Worm (Caenorhabditis elegans) whole organism, late embryonic: ENCODE measurements around the gene C30E1.4.

Source experiments
- ama-1 ChIP-seq: fragments of 150-350 bp; optimal IDR thresholded peaks from 2 replicates; lab custom pipeline; 2014
- ceh-48 ChIP-seq: sonication (generic microtip); optimal IDR thresholded peaks from 2 replicates; lab custom pipeline; 2016; ENCODE audit warnings: missing genetic modification characterization, inconsistent platforms, missing compliant biosample characterization
- ets-4 ChIP-seq: sonication (generic microtip); optimal IDR thresholded peaks from 2 replicates; lab custom pipeline; 2016; ENCODE audit warnings: missing genetic modification characterization, missing compliant biosample characterization
- gmeb-2 ChIP-seq: sonication (generic microtip); optimal IDR thresholded peaks from 2 replicates; lab custom pipeline; 2016; ENCODE audit warnings: missing genetic modification characterization, inconsistent platforms, missing compliant biosample characterization
- hlh-6 ChIP-seq: sonication (generic microtip); optimal IDR thresholded peaks from 2 replicates; lab custom pipeline; 2016; ENCODE audit warnings: missing genotype, missing genetic modification characterization, missing compliant biosample characterization
- pag-3 ChIP-seq: sonication (generic microtip); optimal IDR thresholded peaks from 2 replicates; lab custom pipeline; 2016; ENCODE audit warnings: missing compliant biosample characterization, missing genetic modification characterization, borderline replicate concordance
- pha-4 ChIP-seq: fragments of 150-350 bp; optimal IDR thresholded peaks from 2 replicates; lab custom pipeline; 2018; ENCODE audit warnings: missing biosample characterization, missing genetic modification reagents, missing genetic modification characterization
- pqm-1 ChIP-seq: sonication (generic microtip); optimal IDR thresholded peaks from 2 replicates; lab custom pipeline; 2016; ENCODE audit warnings: missing genetic modification characterization, missing compliant biosample characterization
- sox-4 ChIP-seq: sonication (generic microtip); optimal IDR thresholded peaks from 2 replicates; lab custom pipeline; 2017; ENCODE audit warnings: mild to moderate bottlenecking, missing genetic modification characterization, inconsistent platforms, missing compliant biosample characterization

DNA sequence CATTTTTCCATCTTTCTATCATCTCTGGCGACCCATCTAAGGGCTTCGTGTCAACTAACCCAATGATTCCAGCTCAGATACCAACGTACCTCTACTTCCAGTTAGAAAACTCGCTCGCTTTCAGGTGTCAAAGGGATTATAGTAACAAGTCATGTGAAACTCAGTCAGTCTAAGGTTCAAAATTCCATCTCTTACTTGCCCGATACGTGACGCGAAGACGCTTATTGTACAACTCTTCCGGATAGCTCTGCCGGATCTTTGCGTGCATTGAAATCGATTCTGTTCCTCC, 6.5 kb downstream of the C30E1.4 start:
- TF ChIP-seq pag-3 (tag; lab: Kevin White, UChicago) (no peak), pha-4 (tag; lab: Kevin White, UChicago) (no peak), hlh-6 (tag; lab: Kevin White, UChicago) (no peak), ets-4 (tag; lab: Kevin White, UChicago) (no peak), ama-1 (lab: Kevin White, UChicago) (no peak), sox-4 (tag; lab: Kevin White, UChicago) (no peak), ceh-48 (tag; lab: Kevin White, UChicago) (no peak), pqm-1 (tag; lab: Kevin White, UChicago) (no peak), gmeb-2 (no peak)
